Worm (Caenorhabditis elegans): Measurements from ENCODE around the gene C49H3.12.

DNA sequence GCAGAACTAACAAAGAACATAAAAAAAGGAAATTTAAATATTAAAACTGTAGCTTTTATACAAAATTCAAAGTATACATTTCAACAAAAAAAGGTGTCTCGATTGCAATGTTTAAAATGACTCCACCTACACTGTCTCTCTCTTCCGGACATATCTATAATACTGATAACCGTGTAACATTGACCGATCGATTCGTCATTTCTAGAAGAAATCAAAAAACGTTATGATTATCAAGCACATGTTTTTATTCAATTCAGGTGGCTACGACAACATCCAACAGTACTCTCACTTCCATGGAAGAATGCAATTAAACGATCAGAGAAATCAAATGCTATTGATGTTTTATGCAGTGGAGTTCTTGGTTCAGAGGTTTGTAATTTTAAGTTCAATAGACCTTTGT is 28.6 kb downstream of the C49H3.12 start:
- TF ChIP-seq flt-1 (GFP tag; IDR thresholded peaks at IDR 0.05) = no peak
- TF ChIP-seq ztf-23 (GFP tag; IDR thresholded peaks at IDR 0.05) = no peak
- TF ChIP-seq tab-1 (GFP tag; IDR thresholded peaks at IDR 0.05) = no peak
- TF ChIP-seq med-1 (GFP tag; optimal IDR thresholded peaks at IDR 0.05; ENCODE audit: insufficient read depth) = no peak
- TF ChIP-seq T22C8.4 (GFP tag; IDR thresholded peaks at IDR 0.05) = no peak
- TF ChIP-seq ref-1 (GFP tag; conservative IDR thresholded peaks at IDR 0.05) = no peak
- no peak for TF ChIP-seq ztf-29 (GFP tag; IDR thresholded peaks at IDR 0.05)
- TF ChIP-seq cog-1 (tag; optimal IDR thresholded peaks at IDR 0.05) = no peak
- no peak for TF ChIP-seq klf-2 (GFP tag; conservative IDR thresholded peaks at IDR 0.05)
